Fruit fly (Drosophila melanogaster): ENCODE results near the gene CG10553.

dm6 chr3R:25281165-25281564 is 36.7 kb downstream of the CG10553 start, which contains the start of gene CG11892:
- no peak for TF ChIP-seq CG32006 (GFP tag; optimal IDR thresholded peaks at IDR 0.05)
- TF ChIP-seq CG6808 (GFP tag; optimal IDR thresholded peaks at IDR 0.05) = no peak
- TF ChIP-seq CG6276 (GFP tag; optimal IDR thresholded peaks at IDR 0.05) = no peak
- no peak for TF ChIP-seq CG31627 (GFP tag; optimal IDR thresholded peaks at IDR 0.05)
